Fruit fly (Drosophila melanogaster): ENCODE measurements around the gene Fbxl7.

Fbxl7 gene

DNA sequence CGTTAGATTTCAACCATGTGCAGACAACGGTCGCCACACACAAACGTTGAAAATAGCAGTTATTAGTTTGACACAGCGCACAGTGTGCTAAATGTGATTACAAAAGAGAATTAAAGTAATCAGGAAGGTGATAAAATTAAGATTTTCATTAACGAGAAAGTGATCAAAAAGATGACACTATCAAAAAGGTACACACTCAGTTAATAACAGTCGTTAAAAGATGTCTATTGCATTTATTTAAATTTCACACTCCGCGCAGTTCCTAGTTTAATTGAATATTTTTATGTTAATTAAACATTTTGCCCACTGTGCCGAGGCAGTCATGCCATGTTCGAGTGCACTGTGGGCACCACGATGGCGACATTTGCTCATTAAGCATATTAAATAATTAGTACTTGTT is 6.5 kb downstream of the Fbxl7 start (continued):
- TF ChIP-seq CG11902 (GFP tag; optimal IDR thresholded peaks at IDR 0.05) (no peak), spab (GFP tag; optimal IDR thresholded peaks at IDR 0.05) (no peak)

DNA sequence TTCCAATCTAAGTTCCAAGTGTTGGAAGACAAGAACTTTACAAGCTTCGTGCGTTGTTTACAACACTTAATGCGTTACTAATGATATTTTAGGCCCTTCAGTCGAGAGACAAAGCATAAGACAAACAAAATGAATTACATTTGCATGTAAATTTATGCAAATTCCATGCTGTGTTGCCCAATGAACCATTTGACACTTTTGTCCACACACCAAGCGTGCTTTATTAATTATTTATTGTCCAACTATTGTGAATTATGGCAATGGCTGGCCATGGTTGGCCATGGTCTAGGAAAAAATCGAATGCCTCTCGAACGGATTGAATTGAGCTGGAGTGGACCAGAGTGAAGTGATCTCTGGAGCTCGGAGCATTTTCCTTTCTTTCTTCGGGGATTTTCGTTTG is 7.4 kb downstream of the Fbxl7 start:
- TF ChIP-seq Hr38 (GFP tag; optimal IDR thresholded peaks at IDR 0.05) (no peak), fd85E (GFP tag; optimal IDR thresholded peaks at IDR 0.05) (no peak), CG15336 (GFP tag; IDR thresholded peaks at IDR 0.05) (no peak), CG10669 (GFP tag; optimal IDR thresholded peaks at IDR 0.05) (no peak), Sox102F (GFP tag; optimal IDR thresholded peaks at IDR 0.05) (no peak), CG6792 (GFP tag; optimal IDR thresholded peaks at IDR 0.05) (no peak), CG6808 (GFP tag; optimal IDR thresholded peaks at IDR 0.05) (no peak), CG7368 (GFP tag; optimal IDR thresholded peaks at IDR 0.05) (no peak), CG8319 (GFP tag; optimal IDR thresholded peaks at IDR 0.05) (no peak), Ets21C (GFP tag; optimal IDR thresholded peaks at IDR 0.05) (no peak), ss (GFP tag; optimal IDR thresholded peaks at IDR 0.05) (no peak), CG3032 (tag; optimal IDR thresholded peaks at IDR 0.05) (no peak), Eip75B (GFP tag; optimal IDR thresholded peaks at IDR 0.05) (no peak), OdsH (GFP tag; optimal IDR thresholded peaks at IDR 0.05) (no peak)

DNA sequence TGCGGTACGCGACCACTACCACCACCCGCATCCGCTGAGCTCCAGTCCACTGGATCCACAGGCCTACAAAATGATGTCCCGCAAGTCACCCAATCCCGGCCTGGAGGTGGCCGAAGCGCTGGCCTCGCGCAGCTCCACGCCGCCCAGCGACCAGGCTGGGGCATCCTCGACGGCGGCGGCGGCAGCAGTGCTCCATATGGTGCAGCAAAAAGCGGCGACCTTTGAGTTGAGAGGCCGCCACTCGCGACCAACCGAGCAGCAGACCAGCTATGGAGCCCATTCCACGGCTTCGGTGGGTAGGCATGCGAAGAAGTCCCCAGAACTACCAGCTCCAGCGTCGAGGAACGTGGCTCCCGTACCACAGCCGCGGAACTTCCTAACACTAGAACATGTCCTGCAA is 9.4 kb downstream of the Fbxl7 start:
- TF ChIP-seq dsx (GFP tag; optimal IDR thresholded peaks at IDR 0.05; ENCODE audit: poor library complexity, severe bottlenecking) (no peak), lz (GFP tag; optimal IDR thresholded peaks at IDR 0.05) (no peak), eg (GFP tag; IDR thresholded peaks at IDR 0.05) (no peak), net (GFP tag; optimal IDR thresholded peaks at IDR 0.05) (no peak), Met (GFP tag; optimal IDR thresholded peaks at IDR 0.05) (no peak), CG16779 (tag; optimal IDR thresholded peaks at IDR 0.05) (no peak), CG15336 (GFP tag; IDR thresholded peaks at IDR 0.05) (no peak), spab (GFP tag; optimal IDR thresholded peaks at IDR 0.05) (no peak)

DNA sequence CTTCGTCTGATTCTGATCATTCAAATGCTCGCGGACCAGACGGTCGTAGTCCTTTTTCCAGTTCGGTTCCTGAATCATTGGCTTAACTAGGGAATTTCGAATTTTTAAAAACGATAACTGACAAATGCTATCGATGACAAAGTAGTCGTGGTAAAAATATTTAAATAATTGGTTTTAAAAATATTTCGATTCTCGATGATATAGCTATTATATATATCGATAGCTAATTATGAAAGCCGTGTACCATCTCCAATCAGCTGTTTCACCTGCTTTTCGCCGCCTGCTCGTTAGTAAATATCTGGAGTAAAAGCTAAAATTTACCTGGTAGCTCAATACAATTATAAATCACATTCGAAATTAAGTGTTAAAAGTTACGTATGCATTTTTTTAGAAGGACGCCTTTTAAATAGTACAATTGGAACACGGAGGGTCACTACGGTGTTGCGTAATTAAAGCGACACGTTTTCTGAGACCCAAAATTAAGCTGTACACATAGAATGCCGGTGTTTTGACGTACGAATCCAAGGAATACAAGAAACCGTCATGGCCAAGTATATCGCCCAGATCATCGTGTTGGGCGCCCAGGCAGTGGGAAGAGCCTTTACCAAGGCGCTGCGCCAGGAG is 13.0 kb downstream of the Fbxl7 start, which contains the start of the genes CG5478 and blp:
Gene CG5478 (minus strand): TSS at position 126 of the 624 bp plus-strand sequence.
Gene blp (plus strand): TSS at position 239 of the 624 bp plus-strand sequence.
- TF ChIP-seq CG1621 (tag; optimal IDR thresholded peaks at IDR 0.05): no peak
- TF ChIP-seq acj6 (GFP tag; optimal IDR thresholded peaks at IDR 0.05): no peak
- no peak for TF ChIP-seq lz (GFP tag; optimal IDR thresholded peaks at IDR 0.05)
- TF ChIP-seq CG11902 (GFP tag; optimal IDR thresholded peaks at IDR 0.05): no peak
- peak; percentile 8 for TF ChIP-seq Eip78C (GFP tag)
- TF ChIP-seq fkh (GFP tag; optimal IDR thresholded peaks at IDR 0.05): peak; percentile 37
- TF ChIP-seq CG32006 (GFP tag; optimal IDR thresholded peaks at IDR 0.05): no peak
- peak; percentile 73 for TF ChIP-seq CG6808 (GFP tag; optimal IDR thresholded peaks at IDR 0.05)

DNA sequence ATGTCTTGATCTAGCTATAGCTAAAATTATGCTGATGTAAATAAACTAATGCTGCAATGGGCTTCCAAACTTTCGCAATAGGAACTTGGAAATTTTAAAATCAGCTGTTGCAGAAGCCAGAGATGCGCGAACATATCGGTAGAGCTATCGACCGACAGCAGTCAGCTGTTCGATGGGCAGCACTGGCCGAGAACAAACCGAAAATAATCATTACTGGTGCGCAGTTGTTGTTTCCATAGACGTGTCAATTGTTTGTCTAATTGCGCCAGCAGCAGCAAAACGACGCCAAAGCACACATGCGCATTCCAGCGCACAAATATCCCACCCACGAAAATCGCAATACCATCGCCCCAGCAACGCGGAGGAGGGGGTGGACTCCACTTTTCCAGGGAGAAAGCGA is 14.3 kb downstream of the Fbxl7 start, which contains the start of gene Sap47:
Gene Sap47 (plus strand): TSS at position 149 of the 400 bp plus-strand sequence.
- 0 out of 2 replicates have a peak, but pooled peaks have one; percentile 17 for TF ChIP-seq CG11294 (GFP tag; IDR thresholded peaks at IDR 0.05)
- TF ChIP-seq eg (GFP tag; IDR thresholded peaks at IDR 0.05): 0 out of 3 replicates have a peak, but pooled peaks have one; percentile 11
- TF ChIP-seq CG9139 (GFP tag; optimal IDR thresholded peaks at IDR 0.05): no peak
- peak; percentile 100 for TF ChIP-seq CG6808 (GFP tag; optimal IDR thresholded peaks at IDR 0.05)
- TF ChIP-seq CG10631 (GFP tag; optimal IDR thresholded peaks at IDR 0.05): no peak
- no peak for TF ChIP-seq spab (GFP tag; optimal IDR thresholded peaks at IDR 0.05)
- no peak for TF ChIP-seq CG7368 (GFP tag; optimal IDR thresholded peaks at IDR 0.05)
- no peak for TF ChIP-seq Sox15 (GFP tag; optimal IDR thresholded peaks at IDR 0.05)
- TF ChIP-seq fd85E (GFP tag; optimal IDR thresholded peaks at IDR 0.05): no peak
- TF ChIP-seq pdm3 (GFP tag; optimal IDR thresholded peaks at IDR 0.05): no peak
- no peak for TF ChIP-seq esn (GFP tag; optimal IDR thresholded peaks at IDR 0.05)
- no peak for TF ChIP-seq dac (GFP tag; optimal IDR thresholded peaks at IDR 0.05)
- no peak for TF ChIP-seq svp (GFP tag)
- TF ChIP-seq salr (GFP tag; optimal IDR thresholded peaks at IDR 0.05): no peak
- no peak for TF ChIP-seq CG11902 (GFP tag; optimal IDR thresholded peaks at IDR 0.05)
- TF ChIP-seq CG4318 (GFP tag; optimal IDR thresholded peaks at IDR 0.05): no peak
- no peak for TF ChIP-seq Gug (GFP tag; IDR thresholded peaks at IDR 0.05)
- TF ChIP-seq CG6163 (GFP tag; IDR thresholded peaks at IDR 0.05): no peak
- no peak for TF ChIP-seq CG6792 (GFP tag; optimal IDR thresholded peaks at IDR 0.05)
- peak; percentile 38 for TF ChIP-seq Eip78C (GFP tag)
- peak; percentile 71 for TF ChIP-seq fkh (GFP tag; optimal IDR thresholded peaks at IDR 0.05)
- TF ChIP-seq Hr38 (GFP tag; optimal IDR thresholded peaks at IDR 0.05): no peak
- TF ChIP-seq CG8632 (GFP tag; optimal IDR thresholded peaks at IDR 0.05): no peak
- TF ChIP-seq CG6276 (GFP tag; optimal IDR thresholded peaks at IDR 0.05): no peak
- no peak for TF ChIP-seq CG8319 (GFP tag; optimal IDR thresholded peaks at IDR 0.05)
